Worm (Caenorhabditis elegans) whole organism, early embryonic: ENCODE data around the gene C33F10.11.

Experiments
- F13C5.2 ChIP-seq: sonication (generic microtip); optimal IDR thresholded peaks from 2 replicates; lab custom pipeline; 2017; ENCODE audit warnings: mild to moderate bottlenecking, missing genetic modification characterization, inconsistent platforms, missing compliant biosample characterization
- ama-1 ChIP-seq: fragments of 150-350 bp; optimal IDR thresholded peaks from 2 replicates; lab custom pipeline; 2014
- ceh-13 ChIP-seq: fragments of 200-800 bp; sonication (Bioruptor generic); optimal IDR thresholded peaks from 2 replicates; lab custom pipeline; 2018; ENCODE audit warnings: mild to moderate bottlenecking, missing genetic modification characterization, missing compliant biosample characterization
- hmg-4 ChIP-seq: fragments of 200-800 bp; sonication (Bioruptor generic); optimal IDR thresholded peaks from 2 replicates; lab custom pipeline; 2018; ENCODE audit warnings: mild to moderate bottlenecking, missing genetic modification characterization, missing compliant biosample characterization

ce11 chrII:4855489-4855888 is 20.8 kb upstream of the C33F10.11 start:
- TF ChIP-seq hmg-4 (no peak), ama-1 (lab: Kevin White, UChicago) (no peak), F13C5.2 (no peak), ceh-13 (GFP tag; lab: Kevin White, UChicago) (no peak)
